Worm (Caenorhabditis elegans) whole organism, mixed stage, embryonic: Measurements from ENCODE around the gene pges-2.

ENCODE experiments used
- M03D4.4 ChIP-seq: sonication (generic microtip); optimal IDR thresholded peaks from 2 replicates; lab custom pipeline; 2017; ENCODE audit warnings: mild to moderate bottlenecking, missing genetic modification characterization, missing compliant biosample characterization
- bed-3 ChIP-seq: fragments of 200-800 bp; sonication (Bioruptor generic); optimal IDR thresholded peaks from 3 replicates; lab custom pipeline; 2018; ENCODE audit warnings: mild to moderate bottlenecking, missing genetic modification characterization, moderate library complexity, missing compliant biosample characterization
- blmp-1 ChIP-seq: fragments of 150-350 bp; optimal IDR thresholded peaks from 2 replicates; lab custom pipeline; 2014; ENCODE audit warnings: missing biosample characterization, missing genetic modification characterization
- ceh-39 ChIP-seq: fragments of 150-350 bp; optimal IDR thresholded peaks from 2 replicates; lab custom pipeline; 2014; ENCODE audit warnings: missing biosample characterization, missing genetic modification characterization
- ceh-43 ChIP-seq: fragments of 200-800 bp; sonication (Bioruptor generic); optimal IDR thresholded peaks from 2 replicates; lab custom pipeline; 2018; ENCODE audit warnings: mild to moderate bottlenecking, missing genetic modification characterization, moderate library complexity, missing compliant biosample characterization
- ceh-83 ChIP-seq: fragments of 200-800 bp; sonication (Bioruptor generic); optimal IDR thresholded peaks from 2 replicates; lab custom pipeline; 2018; ENCODE audit warnings: mild to moderate bottlenecking, missing genetic modification characterization, missing compliant biosample characterization
- ces-1 ChIP-seq: fragments of 150-350 bp; optimal IDR thresholded peaks from 2 replicates; lab custom pipeline; 2014; ENCODE audit warnings: missing biosample characterization, missing genetic modification reagents, missing genetic modification characterization
- cnd-1 ChIP-seq: fragments of 200-800 bp; sonication (Bioruptor generic); optimal IDR thresholded peaks from 2 replicates; lab custom pipeline; 2018; ENCODE audit warnings: mild to moderate bottlenecking, missing genetic modification characterization, missing compliant biosample characterization
- drap-1 ChIP-seq: fragments of 200-800 bp; sonication (Bioruptor generic); optimal IDR thresholded peaks from 3 replicates; lab custom pipeline; 2018; ENCODE audit warnings: mild to moderate bottlenecking, missing genetic modification characterization, missing compliant biosample characterization
- elt-1 ChIP-seq: sonication (generic microtip); optimal IDR thresholded peaks from 2 replicates; lab custom pipeline; 2017; ENCODE audit warnings: missing genetic modification characterization, mild to moderate bottlenecking, missing compliant biosample characterization, antibody characterized with exemption, moderate library complexity, borderline replicate concordance; ENCODE audit not compliant: insufficient read depth
- elt-3 ChIP-seq: fragments of 150-350 bp; optimal IDR thresholded peaks from 2 replicates; lab custom pipeline; 2014; ENCODE audit warnings: missing biosample characterization, missing genetic modification characterization
- flh-1 ChIP-seq: fragments of 200-800 bp; sonication (Bioruptor generic); optimal IDR thresholded peaks from 2 replicates; lab custom pipeline; 2018; ENCODE audit warnings: mild to moderate bottlenecking, missing genetic modification characterization, moderate library complexity, missing compliant biosample characterization
- ham-2 ChIP-seq: fragments of 200-800 bp; sonication (Bioruptor generic); optimal IDR thresholded peaks from 2 replicates; lab custom pipeline; 2018; ENCODE audit warnings: mild to moderate bottlenecking, missing genetic modification characterization, missing compliant biosample characterization
- hlh-1 ChIP-seq: fragments of 150-350 bp; optimal IDR thresholded peaks from 2 replicates; lab custom pipeline; 2014; ENCODE audit warnings: missing biosample characterization, missing genetic modification reagents, missing genetic modification characterization
- lin-13 ChIP-seq: fragments of 150-350 bp; optimal IDR thresholded peaks from 2 replicates; lab custom pipeline; 2014; ENCODE audit warnings: missing biosample characterization, missing genetic modification characterization
- lin-32 ChIP-seq: fragments of 200-800 bp; sonication (Bioruptor generic); optimal IDR thresholded peaks from 2 replicates; lab custom pipeline; 2018; ENCODE audit warnings: mild to moderate bottlenecking, missing genetic modification characterization, missing compliant biosample characterization
- lsy-2 ChIP-seq: fragments of 150-350 bp; optimal IDR thresholded peaks from 2 replicates; lab custom pipeline; 2014; ENCODE audit warnings: missing biosample characterization, missing genetic modification characterization
- mab-5 ChIP-seq: fragments of 150-350 bp; optimal IDR thresholded peaks from 2 replicates; lab custom pipeline; 2014; ENCODE audit warnings: missing biosample characterization, missing genetic modification characterization
- mep-1 ChIP-seq: fragments of 150-350 bp; optimal IDR thresholded peaks from 2 replicates; lab custom pipeline; 2017; ENCODE audit warnings: missing biosample characterization, missing genetic modification reagents, missing genetic modification characterization, inconsistent platforms
- mls-2 ChIP-seq: sonication (generic microtip); optimal IDR thresholded peaks from 2 replicates; lab custom pipeline; 2016; ENCODE audit warnings: mild to moderate bottlenecking, missing genetic modification characterization, moderate library complexity, missing compliant biosample characterization
- nhr-12 ChIP-seq: fragments of 150-350 bp; optimal IDR thresholded peaks from 2 replicates; lab custom pipeline; 2014; ENCODE audit warnings: missing biosample characterization, missing genetic modification characterization
- nhr-2 ChIP-seq: fragments of 150-350 bp; optimal IDR thresholded peaks from 2 replicates; lab custom pipeline; 2014; ENCODE audit warnings: missing biosample characterization, missing genetic modification characterization
- nhr-237 ChIP-seq: fragments of 150-350 bp; optimal IDR thresholded peaks from 2 replicates; lab custom pipeline; 2014; ENCODE audit warnings: missing biosample characterization, missing genetic modification characterization
- nhr-28 ChIP-seq: fragments of 150-350 bp; optimal IDR thresholded peaks from 2 replicates; lab custom pipeline; 2014; ENCODE audit warnings: missing biosample characterization, missing genetic modification characterization
- nhr-76 ChIP-seq: sonication (generic microtip); optimal IDR thresholded peaks from 2 replicates; lab custom pipeline; 2017; ENCODE audit warnings: missing biosample characterization, missing genetic modification characterization
- pha-4 ChIP-seq: fragments of 150-350 bp; optimal IDR thresholded peaks from 2 replicates; lab custom pipeline; 2018; ENCODE audit warnings: missing biosample characterization, missing genetic modification reagents, missing genetic modification characterization
- sem-2 ChIP-seq: fragments of 200-800 bp; sonication (Bioruptor generic); optimal IDR thresholded peaks from 2 replicates; lab custom pipeline; 2018; ENCODE audit warnings: mild to moderate bottlenecking, missing genetic modification characterization, missing compliant biosample characterization
- snpc-4 ChIP-seq: fragments of 150-350 bp; optimal IDR thresholded peaks from 2 replicates; lab custom pipeline; 2014; ENCODE audit warnings: missing biosample characterization, missing genetic modification characterization
- sptf-1 ChIP-seq: sonication (generic microtip); optimal IDR thresholded peaks from 2 replicates; lab custom pipeline; 2017; ENCODE audit warnings: mild to moderate bottlenecking, missing genetic modification characterization, moderate library complexity, missing compliant biosample characterization
- unc-120 ChIP-seq: sonication (generic microtip); optimal IDR thresholded peaks from 2 replicates; lab custom pipeline; 2017; ENCODE audit warnings: missing genetic modification characterization, missing compliant biosample characterization; ENCODE audit not compliant: poor library complexity, severe bottlenecking
- unc-39 ChIP-seq: fragments of 150-350 bp; optimal IDR thresholded peaks from 2 replicates; lab custom pipeline; 2014; ENCODE audit warnings: missing biosample characterization, missing genetic modification characterization
- unc-62 ChIP-seq: fragments of 150-350 bp; optimal IDR thresholded peaks from 2 replicates; lab custom pipeline; 2014; ENCODE audit warnings: missing biosample characterization, missing genetic modification reagents, missing genetic modification characterization
- zip-8 ChIP-seq: fragments of 150-350 bp; optimal IDR thresholded peaks from 2 replicates; lab custom pipeline; 2014; ENCODE audit warnings: missing biosample characterization, missing genetic modification characterization

The pges-2 gene

ce11 chrIV:10367740-10368246, at the start of gene pges-2:
TSS of gene pges-2 (minus strand) at chrIV:10367790.
- no peak for TF ChIP-seq drap-1
- no peak for TF ChIP-seq flh-1 (GFP tag; lab: Kevin White, UChicago)
- TF ChIP-seq nhr-28 (tag; lab: Kevin White, UChicago) = no peak
- no peak for TF ChIP-seq unc-62 (GFP tag; lab: Kevin White, UChicago)
- TF ChIP-seq elt-1 (tag; lab: Kevin White, UChicago) = no peak
- no peak for TF ChIP-seq ceh-43 (GFP tag; lab: Kevin White, UChicago)
- TF ChIP-seq lsy-2 = peak; percentile 12
- TF ChIP-seq ces-1 = peak; percentile 52
- no peak for TF ChIP-seq sem-2 (GFP tag; lab: Kevin White, UChicago)
- peak; percentile 0 for TF ChIP-seq unc-120 (tag; lab: Kevin White, UChicago)
- TF ChIP-seq ham-2 (GFP tag; lab: Kevin White, UChicago) = no peak
- TF ChIP-seq ceh-83 (GFP tag; lab: Kevin White, UChicago) = no peak
- no peak for TF ChIP-seq cnd-1 (tag; lab: Kevin White, UChicago)
- no peak for TF ChIP-seq lin-32 (GFP tag; lab: Kevin White, UChicago)
- no peak for TF ChIP-seq ceh-39
- no peak for TF ChIP-seq unc-39 (tag; lab: Kevin White, UChicago)
- no peak for TF ChIP-seq mep-1 (tag; lab: Kevin White, UChicago)
- TF ChIP-seq elt-3 (tag; lab: Kevin White, UChicago) = no peak
- no peak for TF ChIP-seq bed-3 (GFP tag; lab: Kevin White, UChicago)
- TF ChIP-seq, all 35 proteins: peak for 3

ce11 chrIV:10413828-10414227, 46.2 kb upstream of the pges-2 start, which contains the start of gene R10H10.7:
TSS of gene R10H10.7 (minus strand) at chrIV:10413928.
- TF ChIP-seq nhr-2 (tag; lab: Kevin White, UChicago) (no peak), hlh-1 (tag; lab: Kevin White, UChicago) (no peak), ceh-43 (GFP tag; lab: Kevin White, UChicago) (no peak), snpc-4 (tag; lab: Kevin White, UChicago) (no peak), sptf-1 (tag; lab: Kevin White, UChicago) (no peak), zip-8 (tag; lab: Kevin White, UChicago) (no peak), nhr-12 (tag; lab: Kevin White, UChicago) (no peak), elt-1 (tag; lab: Kevin White, UChicago) (no peak), M03D4.4 (no peak), lin-13 (tag; lab: Kevin White, UChicago) (no peak), cnd-1 (tag; lab: Kevin White, UChicago) (no peak), mls-2 (tag; lab: Kevin White, UChicago) (no peak), unc-39 (tag; lab: Kevin White, UChicago) (no peak), nhr-76 (tag; lab: Kevin White, UChicago) (no peak), unc-120 (tag; lab: Kevin White, UChicago) (no peak), flh-1 (GFP tag; lab: Kevin White, UChicago) (no peak), bed-3 (GFP tag; lab: Kevin White, UChicago) (no peak), ces-1 (no peak), blmp-1 (tag; lab: Kevin White, UChicago) (no peak), mep-1 (tag; lab: Kevin White, UChicago) (no peak)

DNA sequence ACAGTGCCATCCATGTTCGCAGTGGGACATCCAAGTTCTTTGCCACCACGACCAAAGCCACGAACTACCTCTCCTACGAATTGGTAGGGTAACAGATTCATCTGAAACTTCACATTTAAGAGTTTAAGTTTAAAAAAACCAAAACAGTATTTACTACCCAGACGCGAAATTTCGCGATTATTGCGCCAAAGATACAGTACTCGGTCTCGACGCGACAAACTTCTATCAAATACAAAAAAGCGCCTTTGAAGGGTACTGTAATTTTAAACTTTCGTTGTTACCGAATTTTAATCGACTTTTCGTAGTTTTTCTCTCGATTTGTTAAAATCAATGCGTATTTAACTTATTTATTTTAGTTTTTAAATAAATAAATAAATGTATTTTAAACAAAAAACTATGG, 41.8 kb upstream of the pges-2 start, which contains the start of gene rfk-1:
Gene rfk-1, minus strand, starts transcription at position 101 of the 400 bp plus-strand sequence.
- no peak for TF ChIP-seq nhr-237 (tag; lab: Kevin White, UChicago)
- TF ChIP-seq unc-39 (tag; lab: Kevin White, UChicago) = no peak
- no peak for TF ChIP-seq nhr-76 (tag; lab: Kevin White, UChicago)
- no peak for TF ChIP-seq nhr-28 (tag; lab: Kevin White, UChicago)
- TF ChIP-seq flh-1 (GFP tag; lab: Kevin White, UChicago) = no peak

DNA sequence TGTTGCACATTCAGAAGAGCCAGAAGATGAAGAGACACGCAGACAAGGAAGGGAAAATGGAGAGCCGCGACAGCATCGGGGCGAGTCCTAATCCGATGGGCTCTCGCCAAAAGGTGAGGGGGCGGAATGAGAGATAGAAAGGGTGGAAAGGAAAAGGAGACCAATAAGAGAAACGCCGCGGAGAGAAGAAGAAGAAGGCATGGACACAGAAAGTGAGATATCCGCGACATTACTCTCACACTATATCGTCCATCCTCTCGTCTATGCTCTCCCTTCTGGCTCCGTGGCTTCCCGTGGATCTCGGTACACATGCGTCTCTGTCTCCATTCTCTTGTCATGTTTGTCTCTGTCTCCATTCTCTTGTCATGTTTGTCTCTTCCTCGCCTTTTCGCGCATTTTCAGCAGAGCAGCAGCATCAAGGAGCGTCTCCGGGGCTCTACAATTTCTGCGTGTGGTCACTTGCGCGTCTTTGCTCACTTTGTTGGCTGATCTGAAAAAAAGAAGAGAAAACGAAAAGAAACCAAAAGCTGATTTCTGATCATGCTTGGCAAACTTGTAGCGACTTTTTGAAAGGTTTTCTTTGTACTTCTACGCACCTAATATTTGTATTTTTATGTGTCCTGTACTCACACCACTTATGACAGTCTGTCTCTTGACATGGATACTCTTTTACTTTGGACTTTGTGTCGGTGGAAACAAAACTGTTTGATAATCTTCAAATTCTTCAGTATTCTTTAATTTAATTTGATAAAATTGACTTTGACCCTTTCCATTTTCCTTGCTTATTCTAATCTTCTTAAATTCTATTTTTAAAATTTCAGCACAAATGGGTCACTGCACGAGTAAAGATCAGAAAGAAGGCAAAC, 35.8 kb upstream of the pges-2 start, which contains the start of gene gpa-7:
Gene gpa-7, plus strand, starts transcription at position 816 of the 866 bp plus-strand sequence.
- TF ChIP-seq sptf-1 (tag; lab: Kevin White, UChicago) = peak; percentile 42
- TF ChIP-seq pha-4 (tag; lab: Kevin White, UChicago) = peak; percentile 14
- TF ChIP-seq lin-13 (tag; lab: Kevin White, UChicago) = peak; percentile 29
- TF ChIP-seq zip-8 (tag; lab: Kevin White, UChicago) = no peak
- peak; percentile 83 for TF ChIP-seq ces-1
- TF ChIP-seq unc-39 (tag; lab: Kevin White, UChicago) = no peak
- peak; percentile 52 for TF ChIP-seq unc-62 (GFP tag; lab: Kevin White, UChicago)
- peak; percentile 71 for TF ChIP-seq blmp-1 (tag; lab: Kevin White, UChicago)
- peak; percentile 10 for TF ChIP-seq drap-1
- TF ChIP-seq mab-5 = no peak
- TF ChIP-seq mls-2 (tag; lab: Kevin White, UChicago) = peak; percentile 67
- peak; percentile 92 for TF ChIP-seq unc-120 (tag; lab: Kevin White, UChicago)
- TF ChIP-seq hlh-1 (tag; lab: Kevin White, UChicago) = no peak
- TF ChIP-seq cnd-1 (tag; lab: Kevin White, UChicago) = peak; percentile 8
- no peak for TF ChIP-seq ceh-39
- no peak for TF ChIP-seq elt-1 (tag; lab: Kevin White, UChicago)
- TF ChIP-seq ceh-43 (GFP tag; lab: Kevin White, UChicago) = no peak
- peak; percentile 42 for TF ChIP-seq mep-1 (tag; lab: Kevin White, UChicago)
- peak; percentile 53 for TF ChIP-seq ham-2 (GFP tag; lab: Kevin White, UChicago)
- TF ChIP-seq nhr-76 (tag; lab: Kevin White, UChicago) = no peak
